Fruit fly (Drosophila melanogaster) whole organism: ENCODE results near the gene Dref.

ENCODE experiments used
- CG8478 ChIP-seq: fragments of >200 bp; optimal IDR thresholded peaks from 2 replicates; lab custom pipeline; 2018; ENCODE audit warnings: inconsistent platforms
- pan ChIP-seq: fragments of >200 bp; optimal IDR thresholded peaks from 2 replicates; lab custom pipeline; 2017
- psq ChIP-seq: fragments of >200 bp; optimal IDR thresholded peaks from 2 replicates; lab custom pipeline; 2017
- usp ChIP-seq: fragments of >200 bp; optimal IDR thresholded peaks from 2 replicates; lab custom pipeline; 2017; ENCODE audit warnings: missing biosample characterization, missing genetic modification characterization, mixed read lengths

DNA sequence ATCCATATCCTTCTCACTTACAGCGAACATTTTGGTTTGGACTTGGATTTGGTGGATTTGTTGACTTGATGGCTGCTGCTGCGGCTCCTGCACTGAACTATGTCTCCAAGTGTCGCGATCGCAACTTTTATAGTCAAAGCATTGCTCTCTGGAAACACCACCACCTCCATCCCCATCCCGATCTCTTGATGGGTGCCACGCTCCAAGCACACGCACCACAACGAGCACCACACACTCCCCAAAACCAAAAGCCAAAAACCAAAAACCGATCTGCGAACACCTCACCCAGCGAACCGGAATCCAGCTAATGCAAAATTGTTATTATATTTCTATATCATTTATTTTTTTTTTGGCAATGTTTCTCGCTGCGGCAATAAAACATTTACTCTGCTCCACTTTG, 34.0 kb downstream of the Dref start, which contains the start of gene Cpr30F:
- TF ChIP-seq pan (lab: Kevin White, UChicago), result no peak
- no peak for TF ChIP-seq psq
- TF ChIP-seq CG8478 (lab: Kevin White, UChicago), result no peak
- TF ChIP-seq usp, result no peak
